Worm (Caenorhabditis elegans): ENCODE data around the gene sld-5.

DNA sequence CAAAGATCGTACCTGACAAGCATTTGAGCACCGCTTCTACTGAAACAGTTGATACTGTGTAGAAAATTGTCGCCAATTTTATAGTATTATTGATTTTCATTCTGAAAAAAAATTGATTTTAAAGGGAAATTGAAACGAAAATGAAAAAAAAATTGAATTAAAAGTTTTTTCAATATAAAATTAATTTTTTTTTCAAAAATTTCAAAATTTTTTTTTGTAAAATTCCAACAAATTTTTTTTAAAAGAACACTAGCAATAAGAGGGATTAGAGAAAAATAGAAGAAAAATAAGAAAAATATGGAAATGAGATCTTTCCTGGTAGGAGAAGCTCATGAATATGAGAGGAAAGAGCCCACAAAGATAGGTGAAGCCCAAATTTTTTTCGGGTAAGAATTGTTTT is 22.3 kb downstream of the sld-5 start, which contains the start of gene Y113G7B.11:
- no peak for TF ChIP-seq nhr-77 (tag; optimal IDR thresholded peaks at IDR 0.05)
- TF ChIP-seq lsy-2 (tag; optimal IDR thresholded peaks at IDR 0.05): no peak
- TF ChIP-seq nhr-237 (tag; optimal IDR thresholded peaks at IDR 0.05): no peak
- no peak for TF ChIP-seq snpc-4 (tag; optimal IDR thresholded peaks at IDR 0.05)

Measured in whole organism, L1 larva.